Fruit fly (Drosophila melanogaster): Measurements from ENCODE around the gene CG6845.

DNA sequence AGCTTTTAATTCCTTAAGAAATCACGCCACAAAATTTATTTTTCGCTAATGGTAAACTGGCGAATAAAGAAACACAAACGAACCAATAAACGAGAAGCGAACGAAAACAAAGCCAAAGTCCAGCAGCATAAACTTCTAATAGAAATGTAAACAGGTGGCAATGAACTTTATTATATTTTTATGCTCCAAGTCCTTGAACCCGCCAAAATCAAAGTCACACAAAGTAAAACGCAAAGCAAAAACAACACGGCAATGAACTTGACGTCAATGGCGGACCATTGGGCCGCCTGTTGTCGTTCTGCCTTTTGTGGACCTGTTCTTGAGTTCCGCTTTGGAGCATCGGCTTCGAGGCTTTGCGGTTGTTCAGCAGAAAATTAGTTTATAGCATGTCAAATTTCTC lies 11.4 kb upstream of the CG6845 start:
- no peak for TF ChIP-seq CG8478 (optimal IDR thresholded peaks at IDR 0.05)
- TF ChIP-seq CTCF (optimal IDR thresholded peaks at IDR 0.05): no peak

All from S2 (cell line).